Worm (Caenorhabditis elegans) whole organism, young adult: ENCODE data around the gene hpl-2.

Source experiments
- D2030.7 ChIP-seq: fragments of 200-800 bp; sonication (Bioruptor generic); IDR thresholded peaks from 2 replicates; pipeline ENCODE4 v1.3.6; 2022; ENCODE audit warnings: missing genetic modification reagents, missing genetic modification characterization, missing compliant biosample characterization
- Y79H2A.3 ChIP-seq: fragments of 200-800 bp; sonication (Bioruptor generic); conservative IDR thresholded peaks from 2 replicates; pipeline ENCODE4 v1.3.6; 2022; ENCODE audit warnings: missing genetic modification reagents, missing genetic modification characterization, missing compliant biosample characterization
- nfya-1 ChIP-seq: sonication (generic microtip); optimal IDR thresholded peaks from 2 replicates; lab custom pipeline; 2017; ENCODE audit warnings: antibody characterized with exemption, missing compliant biosample characterization, missing genetic modification characterization, borderline replicate concordance; ENCODE audit not compliant: insufficient read depth
- nfya-2 ChIP-seq: fragments of 200-800 bp; sonication (Bioruptor generic); IDR thresholded peaks from 2 replicates; pipeline ENCODE4 v1.3.6; 2022; ENCODE audit warnings: missing genetic modification reagents, missing genetic modification characterization, missing compliant biosample characterization
- rpc-1 ChIP-seq, 2 experiments: fragments of 150-350 bp in 1 of 2; sonication (generic microtip) in 1 of 2; optimal IDR thresholded peaks; 2 replicates each; lab custom pipeline; 2014 to 2018; ENCODE audit warnings: missing biosample characterization in 1 of 2, missing genetic modification characterization in 1 of 2, missing genetic modification reagents in 1 of 2, missing genotype in 1 of 2
- unc-62 ChIP-seq: fragments of 150-350 bp; optimal IDR thresholded peaks from 2 replicates; lab custom pipeline; 2014; ENCODE audit warnings: missing biosample characterization, missing genetic modification reagents, missing genetic modification characterization
- xnd-1 ChIP-seq: sonication (generic microtip); optimal IDR thresholded peaks from 2 replicates; lab custom pipeline; 2016; ENCODE audit warnings: missing genotype, missing genetic modification reagents, missing genetic modification characterization, missing compliant biosample characterization
- zfh-2 ChIP-seq: fragments of 200-800 bp; sonication (Bioruptor generic); conservative IDR thresholded peaks from 2 replicates; pipeline ENCODE4 v1.3.6; 2022; ENCODE audit warnings: missing genetic modification reagents, missing genetic modification characterization, missing compliant biosample characterization

DNA sequence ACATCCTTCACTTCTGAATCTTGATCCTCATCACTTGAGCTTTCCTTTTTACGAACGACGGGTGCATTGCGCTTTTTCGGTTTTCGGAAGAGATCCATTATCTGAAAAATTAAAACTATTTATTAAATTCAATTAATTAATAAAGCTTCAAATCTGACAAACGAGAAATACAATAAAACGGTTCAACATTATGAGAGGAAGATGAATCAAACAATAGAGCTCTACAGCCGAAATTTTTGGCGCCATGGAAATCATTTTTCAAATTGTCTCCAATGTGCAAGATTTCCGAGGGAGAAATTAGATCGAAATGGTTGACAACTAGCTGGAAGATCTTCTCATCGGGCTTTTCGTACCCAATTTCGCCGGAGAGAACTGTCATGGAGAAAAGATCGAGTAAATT, 2.2 kb upstream of the hpl-2 start, which contains the start of gene rnf-113:
- TF ChIP-seq nfya-2 (GFP tag; lab: Robert Waterston, UW) = no peak
- TF ChIP-seq unc-62 (GFP tag; lab: Kevin White, UChicago) = no peak
- TF ChIP-seq D2030.7 (GFP tag; lab: Robert Waterston, UW) = no peak
- no peak for TF ChIP-seq rpc-1 (optimal IDR thresholded peaks at IDR 0.05; lab: Kevin White, UChicago)
- no peak for TF ChIP-seq rpc-1 (tag; optimal IDR thresholded peaks at IDR 0.05; lab: Kevin White, UChicago)
- no peak for TF ChIP-seq Y79H2A.3
- TF ChIP-seq zfh-2 (GFP tag; lab: Robert Waterston, UW) = no peak
- no peak for TF ChIP-seq nfya-1 (tag; lab: Kevin White, UChicago)
- no peak for TF ChIP-seq xnd-1 (tag; lab: Kevin White, UChicago)
